Worm (Caenorhabditis elegans) whole organism, L4 larva: ENCODE results near the gene srt-28.

ENCODE experiments used
- D1046.2 ChIP-seq: fragments of 200-800 bp; sonication (Bioruptor generic); IDR thresholded peaks from 2 replicates; pipeline ENCODE4 v1.3.6; 2022; ENCODE audit warnings: missing genetic modification characterization, missing compliant biosample characterization
- F26F4.8 ChIP-seq: fragments of 200-800 bp; sonication (Bioruptor generic); conservative IDR thresholded peaks from 2 replicates; pipeline ENCODE4 v1.3.6; 2022; ENCODE audit warnings: missing genetic modification characterization, missing compliant biosample characterization
- F37D6.2 ChIP-seq: sonication (generic microtip); optimal IDR thresholded peaks from 2 replicates; lab custom pipeline; 2016; ENCODE audit warnings: mild to moderate bottlenecking, missing genetic modification characterization, missing compliant biosample characterization
- F44E2.7 ChIP-seq: fragments of 200-800 bp; sonication (Bioruptor generic); IDR thresholded peaks from 2 replicates; pipeline ENCODE4 v2.1.2; 2022; ENCODE audit warnings: missing genetic modification characterization, missing compliant biosample characterization
- F49E8.2 ChIP-seq: sonication (generic microtip); optimal IDR thresholded peaks from 2 replicates; lab custom pipeline; 2016; ENCODE audit warnings: missing compliant biosample characterization, mild to moderate bottlenecking, missing genetic modification characterization, borderline replicate concordance
- Y48G9A.11 ChIP-seq: fragments of 200-800 bp; sonication (Bioruptor generic); IDR thresholded peaks from 2 replicates; pipeline ENCODE4 v1.3.6; 2022; ENCODE audit warnings: missing genetic modification reagents, missing genetic modification characterization, missing compliant biosample characterization
- Y5F2A.4 ChIP-seq: fragments of 200-800 bp; sonication (Bioruptor generic); optimal IDR thresholded peaks from 2 replicates; lab custom pipeline; 2018; ENCODE audit warnings: mild to moderate bottlenecking, missing genetic modification characterization, missing compliant biosample characterization
- ZK546.5 ChIP-seq, 2 experiments: sonication (generic microtip); optimal IDR thresholded peaks; 2 replicates each; lab custom pipeline; 2017; ENCODE audit warnings: missing biosample characterization in 2 of 2, missing genetic modification characterization in 2 of 2
- aha-1 ChIP-seq: fragments of 150-350 bp; peaks from one replicate; lab custom pipeline; 2014; ENCODE audit warnings: missing biosample characterization, missing genetic modification characterization
- arid-1 ChIP-seq: fragments of 200-800 bp; sonication (Bioruptor generic); conservative IDR thresholded peaks from 2 replicates; pipeline ENCODE4 v1.3.6; 2022; ENCODE audit warnings: missing genetic modification reagents, missing genetic modification characterization, missing compliant biosample characterization
- attf-4 ChIP-seq: sonication (generic microtip); optimal IDR thresholded peaks from 3 replicates; lab custom pipeline; 2017; ENCODE audit warnings: missing biosample characterization, missing genetic modification characterization
- ctbp-1 ChIP-seq: fragments of 200-800 bp; sonication (Bioruptor generic); IDR thresholded peaks from 2 replicates; pipeline ENCODE4 v1.3.6; 2022; ENCODE audit warnings: missing genetic modification reagents, missing genetic modification characterization, missing compliant biosample characterization
- daf-8 ChIP-seq: fragments of 200-800 bp; sonication (Bioruptor generic); IDR thresholded peaks from 2 replicates; pipeline ENCODE4 v1.3.6; 2022; ENCODE audit warnings: missing genetic modification characterization, missing compliant biosample characterization
- egl-27 ChIP-seq: sonication (generic microtip); optimal IDR thresholded peaks from 3 replicates; lab custom pipeline; 2017; ENCODE audit warnings: missing biosample characterization, missing genetic modification reagents, missing genetic modification characterization
- hif-1 ChIP-seq, 2 experiments: sonication (generic microtip); optimal IDR thresholded peaks; 2 replicates each; lab custom pipeline; 2016 to 2017; ENCODE audit warnings: missing compliant biosample characterization in 2 of 2, missing genetic modification characterization in 2 of 2, missing genetic modification reagents in 2 of 2, missing genotype in 2 of 2, mild to moderate bottlenecking in 1 of 2
- hlh-30 ChIP-seq: sonication (generic microtip); optimal IDR thresholded peaks from 2 replicates; lab custom pipeline; 2017; ENCODE audit warnings: antibody characterized with exemption, mild to moderate bottlenecking, missing genetic modification characterization, missing compliant biosample characterization; ENCODE audit not compliant: insufficient read depth
- jun-1 ChIP-seq: fragments of 150-350 bp; optimal IDR thresholded peaks from 2 replicates; lab custom pipeline; 2014; ENCODE audit warnings: missing biosample characterization, missing genetic modification reagents, missing genetic modification characterization
- lin-38 ChIP-seq: fragments of 200-800 bp; sonication (Bioruptor generic); IDR thresholded peaks from 2 replicates; pipeline ENCODE4 v1.3.6; 2022; ENCODE audit warnings: missing genetic modification reagents, missing genetic modification characterization, missing compliant biosample characterization
- lin-39 ChIP-seq: fragments of 150-350 bp; optimal IDR thresholded peaks from 2 replicates; lab custom pipeline; 2014; ENCODE audit warnings: missing biosample characterization, missing genetic modification reagents, missing genetic modification characterization
- mxl-3 ChIP-seq: fragments of 200-800 bp; sonication (Bioruptor generic); optimal IDR thresholded peaks from 2 replicates; lab custom pipeline; 2018; ENCODE audit warnings: mild to moderate bottlenecking, missing genetic modification characterization, missing compliant biosample characterization
- nhr-237 ChIP-seq: sonication (generic microtip); optimal IDR thresholded peaks from 2 replicates; lab custom pipeline; 2017; ENCODE audit warnings: missing biosample characterization, missing genetic modification characterization
- nhr-25 ChIP-seq: sonication (generic microtip); optimal IDR thresholded peaks from 2 replicates; lab custom pipeline; 2017; ENCODE audit warnings: missing genetic modification characterization, mild to moderate bottlenecking, missing compliant biosample characterization, antibody characterized with exemption, moderate library complexity, borderline replicate concordance; ENCODE audit not compliant: insufficient read depth
- nhr-41 ChIP-seq: fragments of 200-800 bp; sonication (Bioruptor generic); IDR thresholded peaks from 2 replicates; pipeline ENCODE4 v1.3.6; 2022; ENCODE audit warnings: missing genetic modification reagents, missing genetic modification characterization, missing compliant biosample characterization
- nhr-42 ChIP-seq: fragments of 200-800 bp; sonication (Bioruptor generic); IDR thresholded peaks from 2 replicates; pipeline ENCODE4 v1.3.6; 2022; ENCODE audit warnings: missing genetic modification characterization, missing compliant biosample characterization
- nhr-76 ChIP-seq: fragments of 150-350 bp; optimal IDR thresholded peaks from 2 replicates; lab custom pipeline; 2014; ENCODE audit warnings: missing biosample characterization, missing genetic modification characterization
- nhr-77 ChIP-seq: fragments of 150-350 bp; optimal IDR thresholded peaks from 2 replicates; lab custom pipeline; 2014; ENCODE audit warnings: missing biosample characterization, missing genetic modification characterization
- pha-4 ChIP-seq, 2 experiments: fragments of 150-350 bp in 1 of 2; fragments of 200-800 bp in 1 of 2; sonication (Bioruptor generic) in 1 of 2; IDR thresholded peaks in 1 of 2; optimal IDR thresholded peaks in 1 of 2; 2 replicates each; pipeline versions ENCODE4 v1.3.6 to Lab custom; 2014 to 2022; ENCODE audit warnings: missing genetic modification characterization in 2 of 2, missing genetic modification reagents in 2 of 2, missing biosample characterization in 1 of 2, missing compliant biosample characterization in 1 of 2
- sdz-12 ChIP-seq: fragments of 200-800 bp; sonication (Bioruptor generic); optimal IDR thresholded peaks from 2 replicates; lab custom pipeline; 2018; ENCODE audit warnings: mild to moderate bottlenecking, missing genetic modification characterization, missing compliant biosample characterization
- snpc-4 ChIP-seq: fragments of 150-350 bp; optimal IDR thresholded peaks from 2 replicates; lab custom pipeline; 2014; ENCODE audit warnings: missing biosample characterization, missing genetic modification characterization
- spr-1 ChIP-seq: sonication (generic microtip); optimal IDR thresholded peaks from 2 replicates; lab custom pipeline; 2016; ENCODE audit warnings: mild to moderate bottlenecking, missing genetic modification characterization, missing compliant biosample characterization
- tra-1 ChIP-seq: fragments of 200-800 bp; sonication (Bioruptor generic); IDR thresholded peaks from 2 replicates; pipeline ENCODE4 v1.3.6; 2022; ENCODE audit warnings: missing genetic modification reagents, missing genetic modification characterization, missing compliant biosample characterization
- vab-7 ChIP-seq: fragments of 200-800 bp; sonication (Bioruptor generic); IDR thresholded peaks from 2 replicates; pipeline ENCODE4 v1.3.6; 2022; ENCODE audit warnings: missing genetic modification reagents, missing genetic modification characterization, missing compliant biosample characterization
- zfp-2 ChIP-seq: sonication (generic microtip); optimal IDR thresholded peaks from 2 replicates; lab custom pipeline; 2016; ENCODE audit warnings: mild to moderate bottlenecking, missing genetic modification characterization, missing compliant biosample characterization
- ztf-11 ChIP-seq: fragments of 150-350 bp; optimal IDR thresholded peaks from 2 replicates; lab custom pipeline; 2014; ENCODE audit warnings: missing biosample characterization, missing genetic modification characterization

The srt-28 gene

DNA sequence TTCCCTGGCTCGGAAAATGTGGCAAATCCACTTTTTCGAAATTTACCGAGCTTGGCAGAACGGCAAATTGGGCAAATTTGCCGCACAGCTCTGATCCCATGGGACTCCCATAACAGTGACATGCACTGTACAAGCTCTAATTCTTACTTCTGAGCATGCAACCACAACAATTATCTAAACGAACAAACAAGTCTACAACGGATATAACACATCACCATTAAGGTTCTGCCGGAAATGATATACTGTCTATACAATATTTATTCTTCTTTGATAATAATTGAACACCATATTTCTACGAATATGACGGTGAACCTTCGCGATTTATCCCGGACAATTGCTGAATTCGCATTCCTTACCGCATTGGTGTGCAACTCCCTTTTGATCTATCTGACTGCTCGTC is 14.8 kb upstream of the srt-28 start, which contains the start of gene str-33:
Gene str-33 (plus strand): TSS at position 301 of the 400 bp plus-strand sequence.
- TF ChIP-seq Y5F2A.4 (GFP tag; lab: Kevin White, UChicago): no peak
- no peak for TF ChIP-seq nhr-41 (GFP tag; lab: Robert Waterston, UW)
- no peak for TF ChIP-seq hlh-30 (tag; lab: Kevin White, UChicago)
- TF ChIP-seq arid-1 (GFP tag; lab: Robert Waterston, UW): no peak
- no peak for TF ChIP-seq mxl-3
- TF ChIP-seq pha-4 (GFP tag; IDR thresholded peaks at IDR 0.05; lab: Robert Waterston, UW): no peak
- no peak for TF ChIP-seq pha-4 (tag; optimal IDR thresholded peaks at IDR 0.05; lab: Kevin White, UChicago)
- no peak for TF ChIP-seq F44E2.7 (GFP tag; lab: Robert Waterston, UW)
- TF ChIP-seq ztf-11 (tag; lab: Kevin White, UChicago): no peak
- no peak for TF ChIP-seq zfp-2 (tag; lab: Kevin White, UChicago)
- no peak for TF ChIP-seq sdz-12
- TF ChIP-seq F26F4.8: no peak
- no peak for TF ChIP-seq nhr-42 (GFP tag; lab: Robert Waterston, UW)
- no peak for TF ChIP-seq nhr-77 (tag; lab: Kevin White, UChicago)
- TF ChIP-seq jun-1 (tag; lab: Kevin White, UChicago): no peak
- no peak for TF ChIP-seq lin-39 (tag; lab: Kevin White, UChicago)
- no peak for TF ChIP-seq nhr-237 (tag; lab: Kevin White, UChicago)

DNA sequence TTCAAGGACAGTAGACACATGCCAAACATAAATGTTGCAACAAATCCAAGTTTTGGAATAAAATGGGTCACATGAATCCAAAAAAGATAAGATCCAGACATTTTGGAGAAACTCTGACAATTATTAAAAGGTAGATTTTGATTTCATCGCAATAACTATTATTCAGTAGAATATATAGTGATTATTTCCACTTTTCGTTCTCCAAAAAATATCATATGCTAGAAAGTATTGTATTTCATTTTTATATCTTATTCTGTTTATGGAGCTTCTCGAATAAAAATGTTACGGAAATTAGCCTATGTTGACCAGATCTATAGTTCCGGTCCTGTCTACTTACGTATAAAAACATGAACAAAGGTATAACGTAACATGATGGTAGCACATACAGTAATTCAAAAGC is 13.7 kb upstream of the srt-28 start, which contains the start of gene str-13:
Gene str-13 (minus strand): TSS at position 101 of the 400 bp plus-strand sequence.
- no peak for TF ChIP-seq ZK546.5 (tag; optimal IDR thresholded peaks at IDR 0.05; lab: Kevin White, UChicago)
- no peak for TF ChIP-seq ctbp-1 (GFP tag; lab: Robert Waterston, UW)
- TF ChIP-seq spr-1 (tag; lab: Kevin White, UChicago): no peak
- TF ChIP-seq hif-1 (tag; optimal IDR thresholded peaks at IDR 0.05; lab: Kevin White, UChicago): no peak
- TF ChIP-seq lin-38: no peak
- TF ChIP-seq daf-8: no peak
- TF ChIP-seq zfp-2 (tag; lab: Kevin White, UChicago): no peak
- TF ChIP-seq D1046.2 (GFP tag; lab: Robert Waterston, UW): no peak
- no peak for TF ChIP-seq attf-4
- TF ChIP-seq Y48G9A.11 (GFP tag; lab: Robert Waterston, UW): no peak
- TF ChIP-seq nhr-25 (tag; lab: Kevin White, UChicago): no peak
- TF ChIP-seq tra-1: no peak
- no peak for TF ChIP-seq nhr-42 (GFP tag; lab: Robert Waterston, UW)
- no peak for TF ChIP-seq F37D6.2
- no peak for TF ChIP-seq snpc-4 (tag; lab: Kevin White, UChicago)
- TF ChIP-seq F49E8.2 (tag; lab: Kevin White, UChicago): no peak
- TF ChIP-seq egl-27 (tag; lab: Kevin White, UChicago): no peak
- no peak for TF ChIP-seq nhr-76
- TF ChIP-seq hlh-30 (tag; lab: Kevin White, UChicago): no peak

DNA sequence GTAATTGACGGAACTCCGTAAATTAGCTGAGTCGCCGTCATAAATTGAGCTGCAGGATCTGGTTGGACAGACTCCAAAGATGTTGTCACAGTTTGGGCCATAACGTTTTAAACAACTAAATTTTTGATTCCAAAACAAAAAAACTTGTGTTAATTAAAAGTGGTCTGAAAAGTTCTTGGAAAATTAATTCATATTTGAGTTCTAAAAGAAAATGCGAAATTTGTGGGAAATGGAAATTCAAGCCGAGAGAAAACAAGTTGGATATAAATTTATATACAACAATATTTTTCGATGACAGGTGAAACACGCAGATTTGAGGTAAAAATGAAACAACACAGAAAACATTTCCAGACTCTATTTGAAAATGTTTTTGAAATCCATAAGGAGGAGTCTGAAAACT is 11.8 kb upstream of the srt-28 start, which contains the start of gene srg-59:
Gene srg-59 (minus strand): TSS at position 101 of the 400 bp plus-strand sequence.
- peak; percentile 81 for TF ChIP-seq aha-1 (tag; lab: Kevin White, UChicago)
- TF ChIP-seq vab-7 (GFP tag; lab: Robert Waterston, UW): no peak

DNA sequence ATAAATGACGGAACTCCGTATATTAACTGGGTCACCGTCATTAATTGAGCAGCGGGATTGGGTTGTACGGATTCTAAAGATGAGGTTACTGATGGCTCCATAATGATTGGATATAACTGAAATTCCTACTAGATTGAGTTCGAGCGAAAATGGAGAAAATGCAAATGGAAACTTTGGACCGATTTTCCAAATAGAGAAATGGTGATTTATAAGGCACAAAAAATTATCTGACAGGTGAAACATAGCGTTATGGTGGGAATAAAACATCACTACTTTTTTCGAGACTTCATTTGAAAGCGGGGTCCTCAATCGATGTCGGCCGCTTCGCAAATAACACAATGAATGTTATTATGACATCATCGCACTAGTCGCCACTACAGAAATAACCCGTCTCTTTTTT is 9.1 kb upstream of the srt-28 start, which contains the start of gene srg-60:
Gene srg-60 (minus strand): TSS at position 101 of the 400 bp plus-strand sequence.
- TF ChIP-seq arid-1 (GFP tag; lab: Robert Waterston, UW) (no peak), aha-1 (tag; lab: Kevin White, UChicago) (peak; percentile 42)
